Fruit fly (Drosophila melanogaster): ENCODE data around the gene Tmtc1.

Tmtc1 gene

DNA sequence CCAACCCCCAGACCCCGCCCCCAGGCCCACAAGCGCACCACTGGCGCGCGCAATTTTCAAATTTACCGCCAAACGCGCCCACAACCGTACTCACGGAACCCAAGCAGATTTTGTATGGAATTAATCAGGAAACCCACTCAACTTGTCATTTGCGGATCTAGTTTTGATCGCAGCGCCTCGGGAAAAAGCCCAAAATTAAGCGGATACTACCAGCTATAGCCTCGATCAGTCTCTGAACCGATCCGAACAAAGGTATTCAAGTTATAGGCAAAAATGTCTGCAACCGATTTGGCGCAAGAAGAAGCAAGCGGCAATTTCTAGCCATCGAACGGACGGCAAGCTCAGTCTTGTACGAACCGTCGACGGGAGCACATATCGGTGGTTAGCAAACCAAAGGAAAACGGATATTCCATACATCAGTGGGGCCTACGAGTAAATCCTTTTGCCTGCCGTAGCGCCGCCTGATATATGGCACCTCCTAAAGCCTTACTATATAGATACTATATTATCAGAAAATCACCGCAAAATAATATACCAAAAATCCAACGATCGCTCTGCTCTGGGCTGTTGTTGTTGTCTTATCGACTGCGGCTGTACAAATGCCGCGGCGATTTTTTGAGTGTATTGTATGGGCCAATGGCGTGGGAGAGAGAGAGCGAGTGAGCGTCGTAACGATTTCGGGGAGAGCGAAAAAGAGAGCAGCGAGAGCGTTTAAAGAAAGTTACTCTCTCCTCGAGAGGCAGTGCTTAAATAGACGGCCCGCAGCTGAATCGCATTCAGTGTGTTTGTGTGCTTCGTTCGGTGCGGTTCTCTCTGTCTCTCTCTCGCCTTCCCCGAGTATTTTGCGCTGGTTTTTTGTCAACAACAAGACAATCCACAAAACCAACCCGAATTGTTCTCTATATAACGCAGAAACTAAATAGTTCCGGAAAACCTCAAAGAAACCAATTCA, 75.2 kb downstream of the Tmtc1 start, which contains the start of gene Pgk:
Gene Pgk, minus strand, starts transcription at position 609 of the 952 bp plus-strand sequence.
- TF ChIP-seq Sin3A (optimal IDR thresholded peaks at IDR 0.05) (no peak), ttk (optimal IDR thresholded peaks at IDR 0.05) (no peak), psq (optimal IDR thresholded peaks at IDR 0.05) (no peak), h (optimal IDR thresholded peaks at IDR 0.05) (no peak), Myc (optimal IDR thresholded peaks at IDR 0.05) (no peak), insv (optimal IDR thresholded peaks at IDR 0.05) (no peak)

DNA sequence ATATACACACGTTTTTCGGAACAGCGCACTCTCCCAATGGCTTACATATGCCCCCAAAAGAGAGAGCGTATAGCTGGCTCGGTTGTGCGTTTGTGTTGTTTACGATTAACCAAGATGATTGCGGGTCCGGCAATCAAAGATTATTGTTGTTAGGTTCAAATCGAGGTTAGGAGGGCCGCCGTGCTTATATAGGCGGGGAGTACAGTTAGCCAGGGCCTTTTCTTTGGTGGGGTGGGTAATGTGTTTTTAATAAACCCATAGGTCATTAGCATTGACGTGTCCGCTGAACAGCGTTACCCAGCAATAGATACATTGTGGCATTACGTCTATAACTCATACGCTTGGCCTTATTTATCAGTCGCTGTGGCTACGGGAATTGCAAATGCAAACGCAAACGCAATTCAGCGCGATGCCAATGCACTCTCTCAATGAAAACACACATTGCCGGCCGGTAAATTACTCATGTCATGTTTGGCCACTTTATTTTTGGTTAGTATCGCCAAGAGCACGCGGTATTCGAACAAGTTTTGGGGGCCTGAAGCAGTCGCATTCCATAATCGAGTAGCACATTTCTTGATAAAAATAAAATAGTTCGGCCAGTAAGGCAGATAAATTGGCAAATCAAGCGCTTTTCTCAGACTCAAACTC, 76.4 kb downstream of the Tmtc1 start:
- TF ChIP-seq Myc (optimal IDR thresholded peaks at IDR 0.05) (no peak), psq (optimal IDR thresholded peaks at IDR 0.05) (no peak), h (optimal IDR thresholded peaks at IDR 0.05) (no peak), insv (optimal IDR thresholded peaks at IDR 0.05) (no peak), Sin3A (optimal IDR thresholded peaks at IDR 0.05) (no peak)

DNA sequence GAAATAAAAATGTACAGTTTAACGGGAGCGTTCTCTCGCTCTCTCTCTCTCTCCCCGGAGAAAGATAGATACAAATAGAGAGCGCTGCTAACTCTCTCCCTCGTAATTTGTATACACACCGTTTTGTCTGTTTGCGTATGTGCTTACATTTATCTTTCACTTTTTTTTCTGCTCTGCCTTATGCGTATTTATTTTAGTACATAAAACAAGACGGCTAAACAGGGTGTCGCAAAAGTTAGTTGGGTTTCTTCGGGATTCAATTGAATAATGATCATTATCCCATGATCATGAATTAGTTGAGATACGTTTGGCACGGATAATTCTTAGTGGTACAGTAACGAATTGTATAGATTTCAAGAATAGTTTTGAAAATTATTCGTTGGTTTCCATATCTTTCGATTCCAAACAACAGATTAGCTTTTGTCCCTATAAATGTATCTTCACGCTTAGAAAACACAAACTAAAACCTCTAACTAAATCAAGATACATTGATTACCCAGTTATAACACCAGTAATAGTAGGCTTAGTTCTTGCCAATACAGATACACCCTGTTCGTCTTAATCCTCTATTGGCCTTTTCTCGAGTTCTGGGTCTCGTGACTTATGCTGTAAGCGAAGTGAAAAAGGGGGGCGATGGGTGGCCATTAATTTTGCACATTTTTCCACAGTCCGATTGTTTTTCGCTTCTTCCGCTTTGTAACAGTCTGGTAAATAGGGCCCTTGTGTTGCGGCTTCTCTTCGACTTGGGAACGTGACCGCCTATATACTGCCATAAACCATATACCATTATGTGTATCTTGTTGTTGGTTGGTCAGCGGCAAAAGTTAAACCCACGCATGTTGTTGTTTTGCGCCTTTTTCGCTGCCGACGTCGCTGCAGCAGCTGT, 77.1 kb downstream of the Tmtc1 start:
- TF ChIP-seq psq (optimal IDR thresholded peaks at IDR 0.05) (no peak), Myc (optimal IDR thresholded peaks at IDR 0.05) (no peak), insv (optimal IDR thresholded peaks at IDR 0.05) (no peak), Sin3A (optimal IDR thresholded peaks at IDR 0.05) (no peak), ttk (optimal IDR thresholded peaks at IDR 0.05) (no peak), h (optimal IDR thresholded peaks at IDR 0.05) (no peak)

DNA sequence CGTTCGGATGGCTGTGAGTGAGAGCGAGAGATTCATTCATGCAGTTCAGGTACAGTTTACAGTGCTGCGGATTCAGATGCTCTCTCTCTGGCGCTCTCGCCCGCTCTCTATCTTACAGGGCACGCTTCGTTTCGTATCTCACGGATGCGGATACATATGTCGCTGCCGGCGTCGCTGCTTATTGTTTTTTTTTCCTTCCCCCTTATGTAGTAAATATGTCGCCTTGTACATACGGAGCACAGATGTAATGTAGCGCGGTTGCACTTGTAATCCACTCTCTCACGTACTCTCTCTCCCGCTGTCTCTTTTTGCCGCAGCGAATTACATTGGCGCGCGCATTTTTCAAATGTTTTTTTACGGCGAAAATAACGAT, 77.8 kb downstream of the Tmtc1 start:
- TF ChIP-seq Sin3A (optimal IDR thresholded peaks at IDR 0.05) (no peak), psq (optimal IDR thresholded peaks at IDR 0.05) (no peak), h (optimal IDR thresholded peaks at IDR 0.05) (peak; percentile 76), ttk (optimal IDR thresholded peaks at IDR 0.05) (no peak), Myc (optimal IDR thresholded peaks at IDR 0.05) (no peak), insv (optimal IDR thresholded peaks at IDR 0.05) (peak; percentile 89)

DNA sequence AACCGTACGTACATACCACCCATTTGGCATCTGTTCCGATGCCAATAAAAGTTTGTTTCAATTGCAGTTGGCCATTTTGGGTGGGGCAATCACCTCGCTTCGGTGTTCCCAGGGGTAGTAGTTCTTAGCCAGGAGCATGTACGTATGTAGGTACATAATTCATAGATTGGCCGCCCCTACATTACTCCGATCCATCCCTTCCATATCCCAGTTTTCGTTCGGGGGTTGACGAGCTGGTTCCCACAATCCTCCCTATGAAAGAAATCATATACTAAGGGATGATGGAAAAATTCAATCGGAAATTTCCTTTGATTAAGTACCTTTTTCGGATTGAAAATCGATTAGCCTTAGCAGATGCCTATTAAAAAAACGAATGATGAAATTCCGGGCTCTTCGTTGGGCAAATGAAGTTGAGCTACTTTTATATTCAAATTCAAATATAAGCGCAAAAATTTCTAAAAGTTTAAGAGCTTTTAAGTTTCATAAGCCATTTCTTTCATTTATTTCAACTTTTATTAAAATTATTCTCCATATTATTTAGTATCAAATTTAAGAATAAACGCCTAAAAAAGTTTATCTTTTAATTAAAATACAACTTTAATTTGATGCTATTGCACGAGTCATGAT, 80.5 kb downstream of the Tmtc1 start:
- TF ChIP-seq h (optimal IDR thresholded peaks at IDR 0.05): no peak
- no peak for TF ChIP-seq insv (optimal IDR thresholded peaks at IDR 0.05)
- no peak for TF ChIP-seq Myc (optimal IDR thresholded peaks at IDR 0.05)
- TF ChIP-seq ttk (optimal IDR thresholded peaks at IDR 0.05): no peak
- no peak for TF ChIP-seq Sin3A (optimal IDR thresholded peaks at IDR 0.05)
- TF ChIP-seq psq (optimal IDR thresholded peaks at IDR 0.05): no peak

DNA sequence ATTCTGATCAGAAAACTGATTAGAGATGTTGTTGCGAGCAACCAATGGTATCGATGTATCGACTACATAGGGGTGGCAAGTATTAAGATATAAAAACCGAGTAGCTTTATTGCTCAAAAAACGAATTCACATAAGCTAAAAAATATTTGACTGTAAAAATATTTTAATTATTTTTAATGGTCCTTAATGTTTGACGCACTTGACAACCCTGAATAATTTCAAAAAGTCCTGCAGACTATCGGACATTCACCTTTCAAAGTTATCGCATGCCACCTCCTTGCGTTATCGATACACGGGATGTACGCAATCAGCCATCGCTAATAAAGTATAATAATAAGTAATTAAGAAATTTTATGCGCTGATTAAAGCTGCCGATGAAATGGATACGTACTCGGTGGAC, 82.1 kb downstream of the Tmtc1 start, which contains the start of the genes HemK2, Snapin and Tnpo-SR:
Gene HemK2, minus strand, starts transcription at position 24 of the 400 bp plus-strand sequence.
Gene Snapin, minus strand, starts transcription at position 24 of the 400 bp plus-strand sequence.
Gene Tnpo-SR, plus strand, starts transcription at position 271 of the 400 bp plus-strand sequence.
- no peak for TF ChIP-seq Sin3A (optimal IDR thresholded peaks at IDR 0.05)
- no peak for TF ChIP-seq h (optimal IDR thresholded peaks at IDR 0.05)
- TF ChIP-seq Myc (optimal IDR thresholded peaks at IDR 0.05): no peak
- TF ChIP-seq psq (optimal IDR thresholded peaks at IDR 0.05): no peak
- TF ChIP-seq ttk (optimal IDR thresholded peaks at IDR 0.05): no peak

DNA sequence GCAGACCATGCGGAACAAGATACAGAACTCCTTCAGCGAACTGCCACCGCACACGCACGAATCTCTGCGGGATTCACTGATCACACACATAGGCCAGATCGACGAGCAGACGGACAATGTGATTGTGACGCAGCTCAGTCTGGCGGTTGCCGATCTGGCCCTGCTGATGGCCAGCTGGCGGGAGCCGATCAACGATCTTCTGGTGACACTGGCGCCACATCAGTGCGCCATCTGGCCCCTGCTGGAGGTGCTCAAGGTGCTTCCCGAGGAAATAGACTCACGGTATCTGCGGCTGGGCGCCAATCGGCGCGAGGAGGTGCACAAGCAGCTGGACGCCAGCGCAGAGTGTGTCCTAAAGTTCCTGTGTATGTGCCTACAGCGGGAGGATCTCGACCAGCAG, 82.8 kb downstream of the Tmtc1 start:
- TF ChIP-seq Sin3A (optimal IDR thresholded peaks at IDR 0.05): no peak
- no peak for TF ChIP-seq psq (optimal IDR thresholded peaks at IDR 0.05)
- no peak for TF ChIP-seq Myc (optimal IDR thresholded peaks at IDR 0.05)
- TF ChIP-seq insv (optimal IDR thresholded peaks at IDR 0.05): no peak
- no peak for TF ChIP-seq h (optimal IDR thresholded peaks at IDR 0.05)
- no peak for TF ChIP-seq ttk (optimal IDR thresholded peaks at IDR 0.05)

DNA sequence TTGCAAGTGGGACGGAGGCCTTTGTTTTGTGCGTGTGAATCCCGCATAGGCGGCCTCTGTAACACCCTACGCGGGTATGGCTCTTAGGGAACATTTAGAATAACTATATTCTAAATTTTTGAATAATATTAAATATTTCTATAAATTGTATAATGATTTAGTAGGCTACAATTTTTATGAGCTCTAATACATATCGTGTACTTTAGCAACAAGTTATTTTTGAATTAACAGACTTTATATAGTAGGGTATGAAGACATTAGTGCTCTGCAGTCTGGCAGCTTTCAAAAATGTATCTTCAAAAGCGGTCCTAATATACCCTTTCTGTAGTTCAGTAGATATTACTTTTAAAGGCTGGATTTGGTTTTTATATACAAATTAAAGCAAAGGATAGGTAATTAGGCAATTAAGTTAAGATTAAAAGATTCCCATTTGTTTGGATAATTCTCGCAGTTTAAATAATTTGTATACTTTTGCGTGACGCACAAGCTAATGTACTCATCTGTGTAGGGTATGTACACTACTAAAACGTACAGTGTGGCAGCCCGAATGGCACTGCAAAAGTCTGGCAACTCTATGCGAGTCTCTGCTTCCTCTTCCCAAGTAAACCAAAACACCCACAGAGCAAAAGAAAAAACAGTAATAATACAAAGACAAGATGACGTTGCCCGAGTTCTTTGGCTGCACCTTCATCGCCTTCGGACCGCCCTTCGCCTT, 88.3 kb downstream of the Tmtc1 start, which contains the start of the genes Snx21 and aph-1:
Gene Snx21, minus strand, starts transcription at position 7 of the 715 bp plus-strand sequence.
Gene aph-1, plus strand, starts transcription at position 575 of the 715 bp plus-strand sequence.
- TF ChIP-seq insv (optimal IDR thresholded peaks at IDR 0.05) (no peak), h (optimal IDR thresholded peaks at IDR 0.05) (no peak), ttk (optimal IDR thresholded peaks at IDR 0.05) (no peak), Myc (optimal IDR thresholded peaks at IDR 0.05) (no peak), psq (optimal IDR thresholded peaks at IDR 0.05) (no peak), Sin3A (optimal IDR thresholded peaks at IDR 0.05) (no peak)

DNA sequence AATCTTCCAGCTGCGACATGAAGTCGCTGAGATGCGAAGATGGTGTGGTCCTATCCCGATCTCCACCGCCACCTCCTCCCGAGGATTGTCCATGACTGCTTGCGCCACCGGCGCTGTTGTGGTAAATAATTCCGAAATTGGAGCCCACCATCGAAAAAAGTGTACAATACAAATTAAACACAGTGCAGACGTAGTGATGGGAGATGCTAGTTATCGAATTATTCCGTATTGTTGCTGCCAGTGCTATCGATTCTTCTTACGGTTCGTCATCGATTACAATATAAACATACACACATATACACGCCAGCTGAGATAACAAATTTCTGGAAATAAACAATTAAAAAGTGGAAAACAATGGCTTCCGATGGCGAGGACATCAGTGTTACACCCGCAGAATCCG, 90.1 kb downstream of the Tmtc1 start, which contains the start of the genes Taf10b and Taf10:
Gene Taf10b, minus strand, starts transcription at position 219 of the 400 bp plus-strand sequence.
Gene Taf10, plus strand, starts transcription at position 264 of the 400 bp plus-strand sequence.
- TF ChIP-seq Myc (optimal IDR thresholded peaks at IDR 0.05) (no peak), h (optimal IDR thresholded peaks at IDR 0.05) (no peak), psq (optimal IDR thresholded peaks at IDR 0.05) (no peak), insv (optimal IDR thresholded peaks at IDR 0.05) (no peak), ttk (optimal IDR thresholded peaks at IDR 0.05) (no peak), Sin3A (optimal IDR thresholded peaks at IDR 0.05) (no peak)
